Worm (Caenorhabditis elegans) whole organism, L4 larva: ENCODE data around the gene hot-9.

Experiments
- D1046.2 ChIP-seq: fragments of 200-800 bp; sonication (Bioruptor generic); IDR thresholded peaks from 2 replicates; pipeline ENCODE4 v1.3.6; 2022; ENCODE audit warnings: missing genetic modification characterization, missing compliant biosample characterization
- Y48G9A.11 ChIP-seq: fragments of 200-800 bp; sonication (Bioruptor generic); IDR thresholded peaks from 2 replicates; pipeline ENCODE4 v1.3.6; 2022; ENCODE audit warnings: missing genetic modification reagents, missing genetic modification characterization, missing compliant biosample characterization
- Y5F2A.4 ChIP-seq: fragments of 200-800 bp; sonication (Bioruptor generic); optimal IDR thresholded peaks from 2 replicates; lab custom pipeline; 2018; ENCODE audit warnings: mild to moderate bottlenecking, missing genetic modification characterization, missing compliant biosample characterization
- Y75B8A.6 ChIP-seq: fragments of 200-800 bp; sonication (Bioruptor generic); IDR thresholded peaks from 2 replicates; pipeline ENCODE4 v1.3.6; 2022; ENCODE audit warnings: missing genetic modification reagents, missing genetic modification characterization, missing compliant biosample characterization
- ZK546.5 ChIP-seq, 2 experiments: sonication (generic microtip); optimal IDR thresholded peaks; 2 replicates each; lab custom pipeline; 2017; ENCODE audit warnings: missing biosample characterization in 2 of 2, missing genetic modification characterization in 2 of 2
- aha-1 ChIP-seq: fragments of 150-350 bp; peaks from one replicate; lab custom pipeline; 2014; ENCODE audit warnings: missing biosample characterization, missing genetic modification characterization
- aly-2 ChIP-seq: sonication (generic microtip); optimal IDR thresholded peaks from 2 replicates; lab custom pipeline; 2018; ENCODE audit warnings: missing biosample characterization, missing genetic modification characterization
- attf-4 ChIP-seq: sonication (generic microtip); optimal IDR thresholded peaks from 3 replicates; lab custom pipeline; 2017; ENCODE audit warnings: missing biosample characterization, missing genetic modification characterization
- ceh-20 ChIP-seq: fragments of 200-800 bp; sonication (Bioruptor generic); IDR thresholded peaks from 2 replicates; pipeline ENCODE4 v1.3.6; 2022; ENCODE audit warnings: missing genetic modification reagents, missing genetic modification characterization, missing compliant biosample characterization
- ceh-28 ChIP-seq: fragments of 150-350 bp; optimal IDR thresholded peaks from 2 replicates; lab custom pipeline; 2014; ENCODE audit warnings: missing biosample characterization, missing genetic modification reagents, missing genetic modification characterization
- ceh-32 ChIP-seq: sonication (generic microtip); optimal IDR thresholded peaks from 2 replicates; lab custom pipeline; 2016; ENCODE audit warnings: mild to moderate bottlenecking, missing genetic modification characterization, missing compliant biosample characterization; ENCODE audit not compliant: poor library complexity
- ceh-62 ChIP-seq: sonication (generic microtip); optimal IDR thresholded peaks from 2 replicates; lab custom pipeline; 2017; ENCODE audit warnings: missing biosample characterization, missing genetic modification characterization
- cey-2 ChIP-seq: sonication (generic microtip); optimal IDR thresholded peaks from 3 replicates; lab custom pipeline; 2017; ENCODE audit warnings: missing genetic modification characterization, mild to moderate bottlenecking, missing compliant biosample characterization, antibody characterized with exemption, borderline replicate concordance; ENCODE audit not compliant: insufficient read depth
- ctbp-1 ChIP-seq: fragments of 200-800 bp; sonication (Bioruptor generic); IDR thresholded peaks from 2 replicates; pipeline ENCODE4 v1.3.6; 2022; ENCODE audit warnings: missing genetic modification reagents, missing genetic modification characterization, missing compliant biosample characterization
- daf-8 ChIP-seq: fragments of 200-800 bp; sonication (Bioruptor generic); IDR thresholded peaks from 2 replicates; pipeline ENCODE4 v1.3.6; 2022; ENCODE audit warnings: missing genetic modification characterization, missing compliant biosample characterization
- dmd-6 ChIP-seq: fragments of 200-800 bp; sonication (Bioruptor generic); IDR thresholded peaks from 2 replicates; pipeline ENCODE4 v1.3.6; 2022; ENCODE audit warnings: missing genetic modification reagents, missing genetic modification characterization, missing compliant biosample characterization
- duxl-1 ChIP-seq: sonication (generic microtip); optimal IDR thresholded peaks from 2 replicates; lab custom pipeline; 2016; ENCODE audit warnings: mild to moderate bottlenecking, missing genetic modification characterization, moderate library complexity, missing compliant biosample characterization; ENCODE audit not compliant: poor library complexity
- hlh-11 ChIP-seq: fragments of 200-800 bp; sonication (Bioruptor generic); optimal IDR thresholded peaks from 2 replicates; lab custom pipeline; 2018; ENCODE audit warnings: mild to moderate bottlenecking, missing genetic modification characterization, missing compliant biosample characterization
- jun-1 ChIP-seq: fragments of 150-350 bp; optimal IDR thresholded peaks from 2 replicates; lab custom pipeline; 2014; ENCODE audit warnings: missing biosample characterization, missing genetic modification reagents, missing genetic modification characterization
- lin-15B ChIP-seq: fragments of 150-350 bp; sonication (generic microtip); optimal IDR thresholded peaks from 3 replicates; lab custom pipeline; 2014; ENCODE audit warnings: missing biosample characterization, missing genetic modification characterization
- lin-29 ChIP-seq: fragments of 200-800 bp; sonication (Bioruptor generic); IDR thresholded peaks from 2 replicates; pipeline ENCODE4 v1.3.6; 2022; ENCODE audit warnings: missing genetic modification reagents, missing genetic modification characterization, missing compliant biosample characterization
- lin-38 ChIP-seq: fragments of 200-800 bp; sonication (Bioruptor generic); IDR thresholded peaks from 2 replicates; pipeline ENCODE4 v1.3.6; 2022; ENCODE audit warnings: missing genetic modification reagents, missing genetic modification characterization, missing compliant biosample characterization
- lin-39 ChIP-seq: fragments of 150-350 bp; optimal IDR thresholded peaks from 2 replicates; lab custom pipeline; 2014; ENCODE audit warnings: missing biosample characterization, missing genetic modification reagents, missing genetic modification characterization
- lir-3 ChIP-seq: sonication (generic microtip); optimal IDR thresholded peaks from 2 replicates; lab custom pipeline; 2016; ENCODE audit warnings: mild to moderate bottlenecking, missing genetic modification characterization, missing compliant biosample characterization
- lsy-2 ChIP-seq, 2 experiments: fragments of 150-350 bp in 1 of 2; sonication (generic microtip) in 1 of 2; optimal IDR thresholded peaks; 2 replicates each; lab custom pipeline; 2014 to 2017; ENCODE audit warnings: missing biosample characterization in 2 of 2, missing genetic modification characterization in 2 of 2
- mxl-2 ChIP-seq: fragments of 200-800 bp; sonication (Bioruptor generic); conservative IDR thresholded peaks from 2 replicates; pipeline ENCODE4 v1.3.6; 2022; ENCODE audit warnings: missing genetic modification reagents, missing genetic modification characterization, missing compliant biosample characterization
- mxl-3 ChIP-seq: fragments of 200-800 bp; sonication (Bioruptor generic); optimal IDR thresholded peaks from 2 replicates; lab custom pipeline; 2018; ENCODE audit warnings: mild to moderate bottlenecking, missing genetic modification characterization, missing compliant biosample characterization
- nhr-111 ChIP-seq: fragments of 200-800 bp; sonication (Bioruptor generic); optimal IDR thresholded peaks from 2 replicates; lab custom pipeline; 2018; ENCODE audit warnings: mild to moderate bottlenecking, missing genetic modification characterization, missing compliant biosample characterization
- nhr-25 ChIP-seq: sonication (generic microtip); optimal IDR thresholded peaks from 2 replicates; lab custom pipeline; 2017; ENCODE audit warnings: missing genetic modification characterization, mild to moderate bottlenecking, missing compliant biosample characterization, antibody characterized with exemption, moderate library complexity, borderline replicate concordance; ENCODE audit not compliant: insufficient read depth
- nhr-28 ChIP-seq: fragments of 150-350 bp; optimal IDR thresholded peaks from 2 replicates; lab custom pipeline; 2014; ENCODE audit warnings: missing biosample characterization, missing genetic modification characterization
- nhr-41 ChIP-seq: fragments of 200-800 bp; sonication (Bioruptor generic); IDR thresholded peaks from 2 replicates; pipeline ENCODE4 v1.3.6; 2022; ENCODE audit warnings: missing genetic modification reagents, missing genetic modification characterization, missing compliant biosample characterization
- nhr-42 ChIP-seq: fragments of 200-800 bp; sonication (Bioruptor generic); IDR thresholded peaks from 2 replicates; pipeline ENCODE4 v1.3.6; 2022; ENCODE audit warnings: missing genetic modification characterization, missing compliant biosample characterization
- pqm-1 ChIP-seq: sonication (generic microtip); optimal IDR thresholded peaks from 2 replicates; lab custom pipeline; 2017; ENCODE audit warnings: missing biosample characterization, missing genetic modification characterization
- skn-1 ChIP-seq: fragments of 150-350 bp; optimal IDR thresholded peaks from 2 replicates; lab custom pipeline; 2014; ENCODE audit warnings: missing biosample characterization, missing genetic modification characterization
- spr-1 ChIP-seq: sonication (generic microtip); optimal IDR thresholded peaks from 2 replicates; lab custom pipeline; 2016; ENCODE audit warnings: mild to moderate bottlenecking, missing genetic modification characterization, missing compliant biosample characterization
- spr-3 ChIP-seq: fragments of 200-800 bp; sonication (Bioruptor generic); optimal IDR thresholded peaks from 2 replicates; lab custom pipeline; 2018; ENCODE audit warnings: mild to moderate bottlenecking, missing genetic modification characterization, missing compliant biosample characterization
- unc-130 ChIP-seq: sonication (generic microtip); optimal IDR thresholded peaks from 2 replicates; lab custom pipeline; 2016; ENCODE audit warnings: missing genetic modification reagents, missing genetic modification characterization, missing compliant biosample characterization
- unc-39 ChIP-seq: sonication (generic microtip); optimal IDR thresholded peaks from 2 replicates; lab custom pipeline; 2017; ENCODE audit warnings: missing biosample characterization, missing genetic modification characterization
- unc-62 ChIP-seq, 3 experiments: fragments of 150-350 bp in 1 of 3; sonication (generic microtip); optimal IDR thresholded peaks in 2 of 3; peaks in 1 of 3; 1 replicate in 1 of 3; 2 replicates in 2 of 3; lab custom pipeline; 2014 to 2017; ENCODE audit warnings: missing biosample characterization in 3 of 3, missing genetic modification characterization in 3 of 3, missing genetic modification reagents in 3 of 3, missing genotype in 1 of 3
- vab-7 ChIP-seq: fragments of 200-800 bp; sonication (Bioruptor generic); IDR thresholded peaks from 2 replicates; pipeline ENCODE4 v1.3.6; 2022; ENCODE audit warnings: missing genetic modification reagents, missing genetic modification characterization, missing compliant biosample characterization
- zag-1 ChIP-seq: fragments of 150-350 bp; optimal IDR thresholded peaks from 2 replicates; lab custom pipeline; 2014; ENCODE audit warnings: missing biosample characterization, missing genetic modification characterization
- zfp-3 ChIP-seq: fragments of 200-800 bp; sonication (Bioruptor generic); conservative IDR thresholded peaks from 2 replicates; pipeline ENCODE4 v1.3.6; 2022; ENCODE audit warnings: missing genetic modification reagents, missing genetic modification characterization, missing compliant biosample characterization
- zip-11 ChIP-seq: fragments of 200-800 bp; sonication (Bioruptor generic); IDR thresholded peaks from 2 replicates; pipeline ENCODE4 v1.3.6; 2022; ENCODE audit warnings: missing genetic modification characterization, missing compliant biosample characterization
- zip-2 ChIP-seq: fragments of 150-350 bp; optimal IDR thresholded peaks from 2 replicates; lab custom pipeline; 2014; ENCODE audit warnings: missing biosample characterization, missing genetic modification characterization
- ztf-7 ChIP-seq: fragments of 150-350 bp; optimal IDR thresholded peaks from 2 replicates; lab custom pipeline; 2014; ENCODE audit warnings: missing biosample characterization, missing genetic modification characterization

hot-9 gene

DNA sequence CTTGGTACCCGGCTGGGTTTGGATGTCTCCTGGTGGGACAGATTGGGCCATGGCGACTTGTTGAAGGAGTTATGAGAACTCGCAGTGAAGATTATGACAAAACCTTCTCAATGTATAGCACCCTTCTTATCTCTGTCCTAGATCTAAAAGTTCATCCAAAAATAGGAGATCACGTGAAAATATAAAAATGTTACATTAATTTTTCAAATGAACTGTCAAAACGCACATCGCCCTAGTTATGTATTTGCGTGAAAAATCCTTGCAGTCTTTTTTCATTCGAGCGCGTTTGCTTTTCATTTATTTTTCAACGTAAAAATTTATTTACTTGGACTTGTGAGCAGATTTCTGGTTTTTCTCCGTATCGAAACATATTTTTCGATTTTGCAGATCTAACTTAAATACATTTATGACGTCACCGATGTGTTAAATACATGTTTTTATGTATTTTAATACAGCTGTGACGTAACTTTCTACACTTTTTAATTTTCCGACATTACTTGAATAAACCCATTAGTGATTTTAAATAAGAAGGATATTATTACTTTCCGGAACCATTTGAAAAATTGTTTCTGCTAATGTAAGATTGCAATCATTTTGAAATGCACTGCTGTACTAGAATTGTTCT is 10.8 kb upstream of the hot-9 start, which contains the start of gene msp-55 (continued):
- TF ChIP-seq ZK546.5 (tag; optimal IDR thresholded peaks at IDR 0.05; lab: Kevin White, UChicago): no peak

DNA sequence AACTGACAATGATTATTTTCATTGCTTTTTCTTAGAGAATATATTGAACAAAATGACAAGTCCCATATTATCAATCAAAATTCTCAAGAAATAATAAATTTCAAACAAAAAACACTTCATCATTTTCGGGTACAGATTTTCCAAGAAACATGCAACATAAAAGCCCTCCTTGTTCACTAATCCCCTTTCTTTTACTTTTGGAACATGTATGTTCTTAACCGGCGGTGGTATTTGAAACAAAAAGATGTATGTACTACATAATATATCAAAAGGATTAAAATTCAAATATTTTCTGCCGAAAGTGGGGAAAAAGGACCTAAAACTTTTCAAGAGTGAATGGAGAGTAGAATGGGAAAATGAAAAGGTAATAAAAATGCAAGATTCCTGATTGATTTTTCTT is 9.0 kb upstream of the hot-9 start:
- peak; percentile 35 for TF ChIP-seq aha-1
- no peak for TF ChIP-seq unc-62 (GFP tag; optimal IDR thresholded peaks at IDR 0.05 in 1 of 2; lab: Kevin White, UChicago)
- TF ChIP-seq unc-62 (tag; optimal IDR thresholded peaks at IDR 0.05; lab: Kevin White, UChicago): no peak
- TF ChIP-seq, all 104 proteins: peak for 1

DNA sequence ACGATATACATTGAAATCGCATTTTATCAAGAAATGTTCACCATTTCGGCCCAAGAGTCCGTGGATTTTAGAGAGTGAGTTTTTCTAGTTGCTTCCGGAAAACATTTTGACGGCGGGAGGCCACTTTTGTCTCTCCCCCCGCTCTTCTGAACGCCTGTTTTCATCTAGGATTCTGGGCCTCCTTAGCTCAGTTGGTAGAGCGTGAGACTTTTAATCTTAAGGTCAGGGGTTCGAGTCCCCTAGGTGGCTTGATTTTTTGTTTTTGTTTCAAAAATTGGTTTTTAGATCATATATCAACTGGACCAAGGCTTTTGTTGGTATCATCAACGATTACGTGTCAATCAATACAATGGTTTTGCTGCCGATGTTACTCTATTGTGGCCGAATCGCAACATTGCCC is 6.5 kb downstream of the hot-9 start:
- TF ChIP-seq Y5F2A.4: no peak
- TF ChIP-seq nhr-42: no peak; the same call in 1 of the 2 replicates
- TF ChIP-seq mxl-2: no peak
- TF ChIP-seq daf-8 (GFP tag; lab: Robert Waterston, UW): no peak
- no peak for TF ChIP-seq cey-2 (tag; lab: Kevin White, UChicago)
- TF ChIP-seq unc-39: no peak
- peak; percentile 55 for TF ChIP-seq unc-130 (GFP tag; lab: Kevin White, UChicago)
- TF ChIP-seq lin-29 (GFP tag; lab: Robert Waterston, UW): 0 out of 2 replicates have a peak, but pooled peaks have one; percentile 28
- TF ChIP-seq lin-38 (GFP tag; lab: Robert Waterston, UW): no peak; the same call in 1 of the 2 replicates
- no peak for TF ChIP-seq aly-2 (tag; lab: Kevin White, UChicago)
- no peak for TF ChIP-seq nhr-28 (tag; lab: Kevin White, UChicago)
- TF ChIP-seq skn-1: no peak
- no peak for TF ChIP-seq ZK546.5 (tag; optimal IDR thresholded peaks at IDR 0.05; lab: Kevin White, UChicago)
- no peak for TF ChIP-seq nhr-25
- TF ChIP-seq lin-15B (tag; lab: Kevin White, UChicago): no peak
- peak; percentile 6 for TF ChIP-seq lir-3 (tag; lab: Kevin White, UChicago)
- TF ChIP-seq attf-4 (tag; lab: Kevin White, UChicago): no peak
- no peak for TF ChIP-seq lin-39
- peak; percentile 71 for TF ChIP-seq ceh-20 (GFP tag; lab: Robert Waterston, UW)
- TF ChIP-seq jun-1: no peak
- TF ChIP-seq ceh-62: no peak
- peak; percentile 30 for TF ChIP-seq nhr-111
- peak; percentile 69; the same call in 1 of the 2 replicates for TF ChIP-seq zfp-3 (GFP tag; lab: Robert Waterston, UW)
- no peak for TF ChIP-seq lsy-2 (tag; optimal IDR thresholded peaks at IDR 0.05; lab: Kevin White, UChicago)
- TF ChIP-seq zip-11: no peak
- no peak for TF ChIP-seq zip-2 (tag; lab: Kevin White, UChicago)
- no peak for TF ChIP-seq hlh-11 (tag; lab: Kevin White, UChicago)
- no peak for TF ChIP-seq mxl-3 (GFP tag; lab: Kevin White, UChicago)
- TF ChIP-seq ceh-28 (tag; lab: Kevin White, UChicago): no peak
- no peak for TF ChIP-seq ceh-32 (tag; lab: Kevin White, UChicago)
- no peak for TF ChIP-seq aha-1
- TF ChIP-seq ztf-7 (tag; lab: Kevin White, UChicago): no peak
- TF ChIP-seq D1046.2: peak; percentile 78; the same call in 1 of the 2 replicates
- no peak for TF ChIP-seq spr-1
- TF ChIP-seq Y48G9A.11 (GFP tag; lab: Robert Waterston, UW): peak; percentile 76
- no peak for TF ChIP-seq spr-3 (GFP tag; lab: Kevin White, UChicago)
- no peak for TF ChIP-seq dmd-6
- no peak for TF ChIP-seq Y75B8A.6 (GFP tag; lab: Robert Waterston, UW)
- peak; percentile 80 for TF ChIP-seq ctbp-1 (GFP tag; lab: Robert Waterston, UW)
- peak; percentile 81 for TF ChIP-seq vab-7 (GFP tag; lab: Robert Waterston, UW)
- TF ChIP-seq nhr-41 (GFP tag; lab: Robert Waterston, UW): peak; percentile 77; the same call in 1 of the 2 replicates
- TF ChIP-seq unc-62 (GFP tag; optimal IDR thresholded peaks at IDR 0.05 in 1 of 2; lab: Kevin White, UChicago): no peak
- TF ChIP-seq unc-62 (tag; optimal IDR thresholded peaks at IDR 0.05; lab: Kevin White, UChicago): no peak
- no peak for TF ChIP-seq zag-1
- TF ChIP-seq duxl-1 (tag; lab: Kevin White, UChicago): no peak
- no peak for TF ChIP-seq pqm-1
